Worm (Caenorhabditis elegans) whole organism, L1 larva: ENCODE measurements around the gene dpy-30.

Experiments
- C04F5.9 ChIP-seq: sonication (generic microtip); optimal IDR thresholded peaks from 2 replicates; lab custom pipeline; 2016; ENCODE audit warnings: missing genetic modification characterization, missing compliant biosample characterization
- F16B12.6 ChIP-seq: fragments of 150-350 bp; optimal IDR thresholded peaks from 2 replicates; lab custom pipeline; 2014; ENCODE audit warnings: missing biosample characterization, missing genetic modification characterization
- Y116A8C.19 ChIP-seq: sonication (generic microtip); optimal IDR thresholded peaks from 2 replicates; lab custom pipeline; 2016; ENCODE audit warnings: missing compliant biosample characterization, missing genetic modification characterization, borderline replicate concordance
- alr-1 ChIP-seq: fragments of 200-800 bp; sonication (Bioruptor generic); optimal IDR thresholded peaks from 2 replicates; lab custom pipeline; 2018; ENCODE audit warnings: borderline replicate concordance, mild to moderate bottlenecking, missing genetic modification characterization, missing compliant biosample characterization
- aly-2 ChIP-seq: fragments of 150-350 bp; optimal IDR thresholded peaks from 2 replicates; lab custom pipeline; 2014; ENCODE audit warnings: missing biosample characterization, missing genetic modification characterization
- ama-1 ChIP-seq: fragments of 150-350 bp; optimal IDR thresholded peaks from 2 replicates; lab custom pipeline; 2014
- ceh-90 ChIP-seq: sonication (generic microtip); optimal IDR thresholded peaks from 2 replicates; lab custom pipeline; 2016; ENCODE audit warnings: missing genetic modification characterization, missing compliant biosample characterization
- dsc-1 ChIP-seq: sonication (generic microtip); optimal IDR thresholded peaks from 2 replicates; lab custom pipeline; 2016; ENCODE audit warnings: mild to moderate bottlenecking, missing genetic modification characterization, missing compliant biosample characterization
- efl-1 ChIP-seq, 4 experiments: fragments of 150-350 bp; optimal IDR thresholded peaks in 3 of 4; peaks in 1 of 4; 1 replicate in 1 of 4; 2 replicates in 3 of 4; lab custom pipeline; 2014; ENCODE audit warnings: missing biosample characterization in 2 of 4, missing genetic modification characterization in 2 of 4, missing genetic modification reagents in 2 of 4
- efl-3 ChIP-seq: fragments of 200-800 bp; sonication (Bioruptor generic); optimal IDR thresholded peaks from 2 replicates; lab custom pipeline; 2018; ENCODE audit warnings: mild to moderate bottlenecking, missing genetic modification characterization, missing compliant biosample characterization
- egl-13 ChIP-seq: sonication (generic microtip); optimal IDR thresholded peaks from 2 replicates; lab custom pipeline; 2016; ENCODE audit warnings: missing genotype, missing genetic modification reagents, missing genetic modification characterization, missing compliant biosample characterization
- egl-27 ChIP-seq, 2 experiments: fragments of 150-350 bp in 1 of 2; sonication (generic microtip); optimal IDR thresholded peaks; 3 replicates each; lab custom pipeline; 2017 to 2018; ENCODE audit warnings: missing biosample characterization in 2 of 2, missing genetic modification characterization in 2 of 2, missing genetic modification reagents in 2 of 2
- fos-1 ChIP-seq: fragments of 150-350 bp; optimal IDR thresholded peaks from 2 replicates; lab custom pipeline; 2014; ENCODE audit warnings: missing biosample characterization, missing genetic modification characterization
- hlh-17 ChIP-seq: fragments of 200-800 bp; sonication (Bioruptor generic); optimal IDR thresholded peaks from 2 replicates; lab custom pipeline; 2018; ENCODE audit warnings: missing genetic modification characterization, mild to moderate bottlenecking, missing compliant biosample characterization, moderate library complexity, borderline replicate concordance
- hlh-4 ChIP-seq: sonication (generic microtip); optimal IDR thresholded peaks from 2 replicates; lab custom pipeline; 2016; ENCODE audit warnings: mild to moderate bottlenecking, missing genetic modification characterization, missing compliant biosample characterization
- isw-1 ChIP-seq: fragments of 200-800 bp; sonication (Bioruptor generic); IDR thresholded peaks from 2 replicates; pipeline ENCODE4 v1.3.6; 2022; ENCODE audit warnings: missing genetic modification characterization, missing compliant biosample characterization
- jun-1 ChIP-seq: fragments of 150-350 bp; optimal IDR thresholded peaks from 2 replicates; lab custom pipeline; 2014; ENCODE audit warnings: missing biosample characterization, missing genetic modification reagents, missing genetic modification characterization
- lin-13 ChIP-seq: fragments of 150-350 bp; optimal IDR thresholded peaks from 2 replicates; lab custom pipeline; 2014; ENCODE audit warnings: missing biosample characterization, missing genetic modification reagents, missing genetic modification characterization
- lin-14 ChIP-seq: fragments of 200-800 bp; sonication (Bioruptor generic); optimal IDR thresholded peaks from 2 replicates; lab custom pipeline; 2018; ENCODE audit warnings: mild to moderate bottlenecking, missing genetic modification characterization, moderate library complexity, missing compliant biosample characterization
- lin-15B ChIP-seq: fragments of 150-350 bp; sonication (generic microtip); optimal IDR thresholded peaks from 3 replicates; lab custom pipeline; 2014; ENCODE audit warnings: missing biosample characterization, missing genetic modification characterization
- lin-35 ChIP-seq, 2 experiments: fragments of 150-350 bp; optimal IDR thresholded peaks; 2 replicates each; lab custom pipeline; 2014; ENCODE audit warnings: missing biosample characterization in 2 of 2, missing genetic modification characterization in 2 of 2, missing genetic modification reagents in 2 of 2
- lsy-2 ChIP-seq, 2 experiments: fragments of 150-350 bp; optimal IDR thresholded peaks; 2 replicates each; lab custom pipeline; 2014; ENCODE audit warnings: missing biosample characterization in 2 of 2, missing genetic modification characterization in 2 of 2
- mab-9 ChIP-seq: fragments of 200-800 bp; sonication (Bioruptor generic); IDR thresholded peaks from 2 replicates; pipeline ENCODE4 v1.3.6; 2022; ENCODE audit warnings: missing genetic modification reagents, missing genetic modification characterization, missing compliant biosample characterization
- mdl-1 ChIP-seq, 2 experiments: fragments of 150-350 bp; optimal IDR thresholded peaks; 2 replicates each; lab custom pipeline; 2014 to 2017; ENCODE audit warnings: missing biosample characterization in 2 of 2, missing genetic modification characterization in 2 of 2, inconsistent platforms in 1 of 2
- mep-1 ChIP-seq: fragments of 150-350 bp; optimal IDR thresholded peaks from 2 replicates; lab custom pipeline; 2014; ENCODE audit warnings: missing biosample characterization, missing genetic modification characterization
- nhr-12 ChIP-seq: sonication (generic microtip); optimal IDR thresholded peaks from 2 replicates; lab custom pipeline; 2017; ENCODE audit warnings: missing biosample characterization, missing genetic modification characterization
- nhr-19 ChIP-seq: fragments of 200-800 bp; sonication (Bioruptor generic); conservative IDR thresholded peaks from 2 replicates; pipeline ENCODE4 v1.3.6; 2022; ENCODE audit warnings: missing genetic modification characterization, missing compliant biosample characterization
- nhr-20 ChIP-seq: sonication (generic microtip); optimal IDR thresholded peaks from 2 replicates; lab custom pipeline; 2016; ENCODE audit warnings: mild to moderate bottlenecking, missing genetic modification characterization, missing compliant biosample characterization
- nhr-237 ChIP-seq: fragments of 150-350 bp; optimal IDR thresholded peaks from 2 replicates; lab custom pipeline; 2014; ENCODE audit warnings: missing biosample characterization, missing genetic modification characterization
- nhr-28 ChIP-seq: fragments of 150-350 bp; optimal IDR thresholded peaks from 2 replicates; lab custom pipeline; 2014; ENCODE audit warnings: missing biosample characterization, missing genetic modification characterization
- nhr-47 ChIP-seq: sonication (generic microtip); optimal IDR thresholded peaks from 2 replicates; lab custom pipeline; 2016; ENCODE audit warnings: mild to moderate bottlenecking, missing genetic modification characterization, moderate library complexity, missing compliant biosample characterization
- nhr-71 ChIP-seq: sonication (generic microtip); optimal IDR thresholded peaks from 2 replicates; lab custom pipeline; 2016; ENCODE audit warnings: mild to moderate bottlenecking, missing genetic modification characterization, moderate library complexity, missing compliant biosample characterization
- nhr-77 ChIP-seq: fragments of 150-350 bp; optimal IDR thresholded peaks from 2 replicates; lab custom pipeline; 2014; ENCODE audit warnings: missing biosample characterization, missing genetic modification characterization
- nhr-84 ChIP-seq: sonication (generic microtip); optimal IDR thresholded peaks from 2 replicates; lab custom pipeline; 2017; ENCODE audit warnings: missing biosample characterization, missing genetic modification characterization
- nhr-85 ChIP-seq: sonication (generic microtip); peaks from one replicate; lab custom pipeline; 2016; ENCODE audit warnings: missing genetic modification characterization, inconsistent platforms, missing compliant biosample characterization
- pqm-1 ChIP-seq: sonication (generic microtip); optimal IDR thresholded peaks from 3 replicates; lab custom pipeline; 2017; ENCODE audit warnings: missing biosample characterization, missing genetic modification characterization
- rnt-1 ChIP-seq: sonication (generic microtip); optimal IDR thresholded peaks from 2 replicates; lab custom pipeline; 2016; ENCODE audit warnings: mild to moderate bottlenecking, missing genetic modification characterization, moderate library complexity, missing compliant biosample characterization
- snpc-4 ChIP-seq: fragments of 150-350 bp; optimal IDR thresholded peaks from 2 replicates; lab custom pipeline; 2014; ENCODE audit warnings: missing biosample characterization, missing genetic modification characterization
- snu-23 ChIP-seq: sonication (generic microtip); optimal IDR thresholded peaks from 2 replicates; lab custom pipeline; 2016; ENCODE audit warnings: missing genetic modification characterization, missing compliant biosample characterization
- sptf-1 ChIP-seq: fragments of 150-350 bp; optimal IDR thresholded peaks from 2 replicates; lab custom pipeline; 2014; ENCODE audit warnings: missing biosample characterization, missing genetic modification characterization
- tlp-1 ChIP-seq: fragments of 150-350 bp; optimal IDR thresholded peaks from 2 replicates; lab custom pipeline; 2014; ENCODE audit warnings: missing biosample characterization, missing genetic modification characterization
- unc-130 ChIP-seq: fragments of 150-350 bp; optimal IDR thresholded peaks from 2 replicates; lab custom pipeline; 2017; ENCODE audit warnings: missing biosample characterization, missing genetic modification characterization, inconsistent platforms
- unc-30 ChIP-seq: sonication (generic microtip); optimal IDR thresholded peaks from 2 replicates; lab custom pipeline; 2017; ENCODE audit warnings: missing biosample characterization, missing genetic modification characterization
- unc-86 ChIP-seq: sonication (generic microtip); optimal IDR thresholded peaks from 2 replicates; lab custom pipeline; 2016; ENCODE audit warnings: missing genetic modification characterization, missing compliant biosample characterization
- unc-98 ChIP-seq: fragments of 200-800 bp; sonication (Bioruptor generic); IDR thresholded peaks from 2 replicates; pipeline ENCODE4 v1.3.6; 2022; ENCODE audit warnings: missing genetic modification characterization, missing compliant biosample characterization
- vab-15 ChIP-seq: sonication (generic microtip); optimal IDR thresholded peaks from 2 replicates; lab custom pipeline; 2017; ENCODE audit warnings: missing genotype, mild to moderate bottlenecking, missing genetic modification characterization, missing compliant biosample characterization
- zip-4 ChIP-seq: fragments of 200-800 bp; sonication (Bioruptor generic); optimal IDR thresholded peaks from 2 replicates; lab custom pipeline; 2018; ENCODE audit warnings: mild to moderate bottlenecking, missing genetic modification characterization, moderate library complexity, missing compliant biosample characterization
- ztf-11 ChIP-seq, 2 experiments: sonication (generic microtip); optimal IDR thresholded peaks; 2 replicates each; lab custom pipeline; 2016 to 2017; ENCODE audit warnings: missing genetic modification characterization in 2 of 2, missing biosample characterization in 1 of 2, missing compliant biosample characterization in 1 of 2

The dpy-30 gene

DNA sequence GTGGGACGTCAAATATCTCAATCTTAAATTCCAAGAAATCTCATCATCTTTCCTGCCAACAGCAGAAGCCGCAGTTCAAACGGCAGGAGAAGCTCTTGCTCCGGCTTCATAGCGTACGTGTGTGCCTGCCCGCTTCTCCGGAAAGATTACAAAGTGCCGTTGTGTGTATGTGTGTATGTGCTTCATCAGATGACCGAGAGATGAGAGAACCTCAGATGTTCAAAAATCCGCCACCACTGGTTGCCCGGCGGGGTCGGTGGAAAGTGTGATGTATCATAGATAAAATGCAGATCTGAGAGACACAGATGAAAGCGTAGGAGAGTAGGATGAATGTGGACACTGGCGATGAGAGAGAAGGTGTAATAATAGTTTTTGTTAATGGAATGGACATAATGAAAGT, 42.1 kb downstream of the dpy-30 start (continued):
- TF ChIP-seq Y116A8C.19 (tag; lab: Kevin White, UChicago) (no peak), rnt-1 (tag; lab: Kevin White, UChicago) (peak; percentile 58), nhr-47 (no peak), nhr-85 (no peak), nhr-12 (no peak), fos-1 (no peak), sptf-1 (tag; lab: Kevin White, UChicago) (no peak)

DNA sequence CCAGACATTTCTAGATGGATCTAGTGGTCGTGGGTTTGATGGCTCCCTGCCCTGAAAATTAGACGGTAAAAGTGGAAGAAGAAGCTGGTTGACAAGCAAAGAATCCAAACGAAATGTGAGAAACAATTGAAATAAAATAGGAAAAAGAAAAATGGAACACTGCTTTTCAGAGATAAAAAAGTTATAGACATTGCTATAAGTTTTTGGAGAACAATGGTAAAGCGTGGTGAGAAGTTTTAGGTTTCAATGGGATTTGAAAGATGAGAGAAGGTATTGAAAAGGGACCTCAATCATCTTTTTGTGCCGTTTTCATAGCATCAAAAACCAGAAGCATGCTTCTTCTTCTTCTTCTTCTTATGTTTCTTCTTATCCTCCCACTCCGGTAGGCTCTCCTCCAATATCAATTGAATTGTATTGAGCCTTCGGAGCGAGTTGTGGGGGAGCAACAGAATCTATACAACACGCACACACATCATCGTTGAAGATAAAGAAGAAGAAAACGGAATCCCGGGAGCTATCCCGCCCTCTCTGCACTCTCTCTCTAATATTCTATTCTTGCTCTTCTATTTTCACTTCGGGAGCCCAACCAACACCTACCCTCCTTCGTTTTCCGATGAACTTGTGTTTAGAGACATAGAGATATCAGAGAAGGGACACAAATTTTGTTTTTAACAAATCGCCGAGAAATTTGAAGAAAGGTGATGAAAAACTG, 43.1 kb downstream of the dpy-30 start, which contains the start of gene myo-3:
Gene myo-3 (minus strand): TSS at position 51 of the 712 bp plus-strand sequence.
- no peak for TF ChIP-seq F16B12.6
- no peak for TF ChIP-seq ama-1
- no peak for TF ChIP-seq unc-98 (GFP tag; lab: Robert Waterston, UW)
- TF ChIP-seq lin-14 (GFP tag; lab: Kevin White, UChicago), result peak; percentile 79
- no peak for TF ChIP-seq efl-1 (optimal IDR thresholded peaks at IDR 0.05; lab: Kevin White, UChicago)
- TF ChIP-seq efl-1 (GFP tag; optimal IDR thresholded peaks at IDR 0.05 in 1 of 2; lab: Kevin White, UChicago), result peak in 1 of 2 experiments; percentile 31
- TF ChIP-seq nhr-237 (tag; lab: Kevin White, UChicago), result no peak
- TF ChIP-seq unc-30 (tag; lab: Kevin White, UChicago), result no peak
- no peak for TF ChIP-seq efl-3 (GFP tag; lab: Kevin White, UChicago)
- peak; percentile 61 for TF ChIP-seq rnt-1 (tag; lab: Kevin White, UChicago)
- no peak for TF ChIP-seq hlh-17
- TF ChIP-seq isw-1 (GFP tag; lab: Robert Waterston, UW), result no peak
- no peak for TF ChIP-seq nhr-77 (tag; lab: Kevin White, UChicago)
- TF ChIP-seq mab-9 (GFP tag; lab: Robert Waterston, UW), result no peak
- peak; percentile 13 for TF ChIP-seq unc-130 (tag; lab: Kevin White, UChicago)
- peak; percentile 68 for TF ChIP-seq nhr-71 (tag; lab: Kevin White, UChicago)
- TF ChIP-seq alr-1, result no peak
- TF ChIP-seq tlp-1 (tag; lab: Kevin White, UChicago), result no peak
- TF ChIP-seq nhr-47, result no peak
- peak; percentile 26 for TF ChIP-seq nhr-19 (GFP tag; lab: Robert Waterston, UW)
- TF ChIP-seq nhr-20, result peak; percentile 8
- peak in 1 of 2 experiments; percentile 27 for TF ChIP-seq lsy-2 (tag; optimal IDR thresholded peaks at IDR 0.05; lab: Kevin White, UChicago)
- TF ChIP-seq jun-1 (tag; lab: Kevin White, UChicago), result no peak
- no peak for TF ChIP-seq aly-2 (tag; lab: Kevin White, UChicago)
- TF ChIP-seq pqm-1, result no peak
- peak; percentile 23 for TF ChIP-seq dsc-1 (tag; lab: Kevin White, UChicago)
- TF ChIP-seq snu-23 (GFP tag; lab: Kevin White, UChicago), result peak; percentile 19
- TF ChIP-seq C04F5.9, result no peak
- no peak for TF ChIP-seq lin-15B (tag; lab: Kevin White, UChicago)
- TF ChIP-seq, all 84 proteins: peak for 10

DNA sequence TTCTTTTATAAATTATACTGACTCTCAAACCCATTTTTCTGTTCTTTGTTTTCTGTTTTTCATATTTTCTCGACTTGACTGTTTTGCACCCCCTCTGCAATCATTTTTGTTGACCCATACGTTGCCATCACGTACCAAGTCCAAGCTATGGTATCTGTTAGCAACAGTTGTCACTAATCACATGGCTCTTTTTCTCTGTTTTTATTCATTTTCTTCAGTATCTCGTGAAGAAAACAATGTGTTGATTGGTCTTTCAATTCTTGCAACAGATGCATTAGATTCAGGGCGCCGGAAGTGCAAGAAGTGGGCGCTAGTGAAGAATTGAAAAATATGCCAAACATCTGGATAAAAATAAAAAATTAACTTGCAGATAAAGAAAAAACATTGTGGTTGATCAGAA, 44.2 kb downstream of the dpy-30 start:
- TF ChIP-seq lin-14 (GFP tag; lab: Kevin White, UChicago) (peak; percentile 78), unc-86 (tag; lab: Kevin White, UChicago) (no peak), nhr-84 (tag; lab: Kevin White, UChicago) (no peak), nhr-71 (tag; lab: Kevin White, UChicago) (peak; percentile 71), lin-15B (tag; lab: Kevin White, UChicago) (no peak), nhr-47 (no peak), lin-13 (GFP tag; lab: Kevin White, UChicago) (no peak), egl-13 (tag; lab: Kevin White, UChicago) (no peak), dsc-1 (tag; lab: Kevin White, UChicago) (peak; percentile 33), ztf-11 (tag; optimal IDR thresholded peaks at IDR 0.05; lab: Kevin White, UChicago) (no peak), ceh-90 (no peak), nhr-85 (no peak), mep-1 (tag; lab: Kevin White, UChicago) (no peak), lin-35 (GFP tag; optimal IDR thresholded peaks at IDR 0.05; lab: Kevin White, UChicago) (no peak), nhr-28 (tag; lab: Kevin White, UChicago) (no peak), hlh-4 (tag; lab: Kevin White, UChicago) (no peak), efl-3 (GFP tag; lab: Kevin White, UChicago) (no peak), mdl-1 (tag; optimal IDR thresholded peaks at IDR 0.05; lab: Kevin White, UChicago) (peak in 1 of 2 experiments; percentile 14), lsy-2 (tag; optimal IDR thresholded peaks at IDR 0.05; lab: Kevin White, UChicago) (peak; percentile 32 to 60), snpc-4 (no peak), vab-15 (tag; lab: Kevin White, UChicago) (no peak), unc-98 (GFP tag; lab: Robert Waterston, UW) (no peak), nhr-20 (no peak), egl-27 (tag; optimal IDR thresholded peaks at IDR 0.05; lab: Kevin White, UChicago) (no peak), zip-4 (GFP tag; lab: Kevin White, UChicago) (no peak)
